Worm (Caenorhabditis elegans) whole organism, midembryonic: ENCODE data around the gene K05F6.4.

Experiments used
- T22C8.4 ChIP-seq: fragments of 200-800 bp; sonication (Bioruptor generic); IDR thresholded peaks from 2 replicates; pipeline ENCODE4 v1.3.6; 2022; ENCODE audit warnings: missing genetic modification characterization, missing compliant biosample characterization
- cog-1 ChIP-seq: sonication (generic microtip); optimal IDR thresholded peaks from 2 replicates; lab custom pipeline; 2016; ENCODE audit warnings: missing genetic modification characterization, missing compliant biosample characterization
- flt-1 ChIP-seq: fragments of 200-800 bp; sonication (Bioruptor generic); IDR thresholded peaks from 2 replicates; pipeline ENCODE4 v1.3.6; 2022; ENCODE audit warnings: missing genetic modification characterization, missing compliant biosample characterization
- klf-2 ChIP-seq: fragments of 200-800 bp; sonication (Bioruptor generic); conservative IDR thresholded peaks from 2 replicates; pipeline ENCODE4 v1.3.6; 2022; ENCODE audit warnings: missing genetic modification reagents, missing genetic modification characterization, missing compliant biosample characterization
- med-1 ChIP-seq: sonication (generic microtip); optimal IDR thresholded peaks from 2 replicates; lab custom pipeline; 2017; ENCODE audit warnings: missing genetic modification characterization, mild to moderate bottlenecking, missing compliant biosample characterization, antibody characterized with exemption, missing genetic modification reagents; ENCODE audit not compliant: insufficient read depth
- ref-1 ChIP-seq: fragments of 200-800 bp; sonication (Bioruptor generic); conservative IDR thresholded peaks from 2 replicates; pipeline ENCODE4 v1.3.6; 2022; ENCODE audit warnings: missing genetic modification reagents, missing genetic modification characterization, missing compliant biosample characterization
- tab-1 ChIP-seq: fragments of 200-800 bp; sonication (Bioruptor generic); IDR thresholded peaks from 2 replicates; pipeline ENCODE4 v1.3.6; 2022; ENCODE audit warnings: missing genetic modification characterization, missing compliant biosample characterization
- ztf-23 ChIP-seq: fragments of 200-800 bp; sonication (Bioruptor generic); IDR thresholded peaks from 2 replicates; pipeline ENCODE4 v1.3.6; 2022; ENCODE audit warnings: missing genetic modification reagents, missing genetic modification characterization, missing compliant biosample characterization

DNA sequence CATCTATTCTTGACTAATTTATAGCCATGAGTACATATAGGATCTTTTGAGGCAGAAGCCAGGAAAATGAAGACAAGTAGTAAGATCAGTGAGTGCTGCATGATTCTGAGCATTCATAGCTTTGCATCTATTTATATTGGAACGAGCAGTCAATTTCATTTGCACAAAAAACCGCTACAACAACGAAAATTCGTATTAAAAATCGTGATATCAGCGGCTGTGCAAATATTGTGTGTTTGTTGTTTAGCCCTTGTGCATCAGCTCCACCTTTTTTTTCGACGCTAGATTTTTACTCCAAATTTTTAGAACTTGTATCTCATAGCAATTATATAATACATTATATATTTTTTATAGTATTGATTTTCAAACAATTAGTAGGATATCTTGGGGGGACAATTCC, 40.9 kb downstream of the K05F6.4 start, which contains the start of gene clec-21:
- TF ChIP-seq cog-1 (tag; lab: Kevin White, UChicago) (no peak), T22C8.4 (GFP tag; lab: Robert Waterston, UW) (no peak), ref-1 (GFP tag; lab: Robert Waterston, UW) (no peak), med-1 (GFP tag; lab: Kevin White, UChicago) (no peak), klf-2 (GFP tag; lab: Robert Waterston, UW) (no peak), flt-1 (GFP tag; lab: Robert Waterston, UW) (no peak), ztf-23 (no peak), tab-1 (GFP tag; lab: Robert Waterston, UW) (no peak)
